Fruit fly (Drosophila melanogaster) whole organism, embryonic: ENCODE results near the gene anchor.

Experiments
- Ada2b ChIP-seq: fragments of 200-800 bp; sonication (Bioruptor generic); IDR thresholded peaks from 2 replicates; pipeline ENCODE4 v1.3.6; 2022; ENCODE audit warnings: missing biosample characterization, missing genetic modification characterization
- Atf-2 ChIP-seq: fragments of 200-800 bp; sonication (Bioruptor generic); optimal IDR thresholded peaks from 2 replicates; lab custom pipeline; 2016; ENCODE audit warnings: missing biosample characterization, missing genetic modification characterization
- Atf6 ChIP-seq: fragments of 200-800 bp; sonication (Bioruptor generic); IDR thresholded peaks from 2 replicates; pipeline ENCODE4 v1.3.6; 2022; ENCODE audit warnings: missing biosample characterization, missing genetic modification characterization
- B-H2 ChIP-seq: fragments of 200-800 bp; sonication (Bioruptor generic); optimal IDR thresholded peaks from 2 replicates; lab custom pipeline; 2018; ENCODE audit warnings: missing biosample characterization, mild to moderate bottlenecking, missing genetic modification characterization
- C15 ChIP-seq: fragments of 200-800 bp; sonication (Bioruptor generic); IDR thresholded peaks from 3 replicates; pipeline ENCODE4 v1.3.6; 2022; ENCODE audit warnings: missing biosample characterization, missing genetic modification characterization
- CG11504 ChIP-seq: fragments of 200-800 bp; sonication (Bioruptor generic); optimal IDR thresholded peaks from 3 replicates; lab custom pipeline; 2019; ENCODE audit warnings: missing biosample characterization, mild to moderate bottlenecking, missing genetic modification characterization, moderate library complexity
- CG12744 ChIP-seq: fragments of 200-800 bp; sonication (Bioruptor generic); optimal IDR thresholded peaks from 2 replicates; lab custom pipeline; 2016; ENCODE audit warnings: missing biosample characterization, missing genetic modification characterization
- CG15601 ChIP-seq: fragments of 200-800 bp; sonication (Bioruptor generic); optimal IDR thresholded peaks from 3 replicates; lab custom pipeline; 2019; ENCODE audit warnings: missing biosample characterization, mild to moderate bottlenecking, missing genetic modification characterization, moderate library complexity
- CG17361 ChIP-seq: fragments of 200-800 bp; sonication (Bioruptor generic); IDR thresholded peaks from 3 replicates; pipeline ENCODE4 v1.3.6; 2022; ENCODE audit warnings: missing biosample characterization, missing genetic modification characterization
- CG17568 ChIP-seq: fragments of 200-800 bp; sonication (Bioruptor generic); optimal IDR thresholded peaks from 2 replicates; lab custom pipeline; 2018; ENCODE audit warnings: missing biosample characterization, mild to moderate bottlenecking, missing genetic modification characterization, moderate library complexity
- CG30020 ChIP-seq: fragments of 200-800 bp; optimal IDR thresholded peaks from 2 replicates; lab custom pipeline; 2019; ENCODE audit warnings: missing biosample characterization, mild to moderate bottlenecking, missing genetic modification characterization, moderate library complexity
- CG31388 ChIP-seq: fragments of 200-800 bp; sonication (Bioruptor generic); optimal IDR thresholded peaks from 2 replicates; lab custom pipeline; 2016; ENCODE audit warnings: missing biosample characterization, missing genetic modification characterization
- CG32772 ChIP-seq: fragments of 200-800 bp; sonication (Bioruptor generic); IDR thresholded peaks from 2 replicates; pipeline ENCODE4 v1.3.6; 2022; ENCODE audit warnings: missing biosample characterization, missing genetic modification characterization
- CG3847 ChIP-seq: fragments of 200-800 bp; sonication (Bioruptor generic); IDR thresholded peaks from 2 replicates; pipeline ENCODE4 v1.3.6; 2022; ENCODE audit warnings: missing biosample characterization, missing genetic modification characterization
- CG6254 ChIP-seq: fragments of 200-800 bp; sonication (Bioruptor generic); optimal IDR thresholded peaks from 3 replicates; lab custom pipeline; 2017; ENCODE audit warnings: mild to moderate bottlenecking, missing biosample characterization, missing genetic modification reagents, missing genetic modification characterization
- CG6791 ChIP-seq: fragments of 200-800 bp; sonication (Bioruptor generic); IDR thresholded peaks from 3 replicates; pipeline ENCODE4 v1.3.6; 2022; ENCODE audit warnings: missing biosample characterization, missing genetic modification characterization; ENCODE audit not compliant: partially characterized antibody
- CG6813 ChIP-seq: fragments of 200-800 bp; sonication (Bioruptor generic); optimal IDR thresholded peaks from 2 replicates; lab custom pipeline; 2017; ENCODE audit warnings: missing biosample characterization, missing genetic modification characterization, mild to moderate bottlenecking, moderate library complexity, missing genetic modification reagents
- CG7928 ChIP-seq: fragments of 200-800 bp; sonication (Bioruptor generic); optimal IDR thresholded peaks from 2 replicates; lab custom pipeline; 2017; ENCODE audit warnings: missing biosample characterization, mild to moderate bottlenecking, missing genetic modification characterization
- CG9437 ChIP-seq: fragments of 200-800 bp; sonication (Bioruptor generic); optimal IDR thresholded peaks from 2 replicates; lab custom pipeline; 2018; ENCODE audit warnings: missing biosample characterization, mild to moderate bottlenecking, missing genetic modification characterization
- Chrac-16 ChIP-seq: fragments of 200-800 bp; sonication (Bioruptor generic); optimal IDR thresholded peaks from 3 replicates; lab custom pipeline; 2016; ENCODE audit warnings: missing biosample characterization, missing genetic modification characterization
- Dip3 ChIP-seq: fragments of 200-800 bp; sonication (Bioruptor generic); optimal IDR thresholded peaks from 3 replicates; lab custom pipeline; 2016; ENCODE audit warnings: missing biosample characterization, missing genetic modification characterization
- Dp ChIP-seq: fragments of 200-800 bp; sonication (Bioruptor generic); optimal IDR thresholded peaks from 2 replicates; lab custom pipeline; 2018; ENCODE audit warnings: missing biosample characterization, mild to moderate bottlenecking, missing genetic modification characterization, moderate library complexity
- Gug ChIP-seq: fragments of 200-800 bp; sonication (Bioruptor generic); IDR thresholded peaks from 4 replicates; pipeline ENCODE4 v1.3.6; 2022; ENCODE audit warnings: missing biosample characterization, missing genetic modification characterization
- HLH3B ChIP-seq: fragments of 200-800 bp; sonication (Bioruptor generic); IDR thresholded peaks from 2 replicates; pipeline ENCODE4 v1.3.6; 2022; ENCODE audit warnings: missing biosample characterization, missing genetic modification characterization
- Hr39 ChIP-seq: fragments of >200 bp; optimal IDR thresholded peaks from 2 replicates; lab custom pipeline; 2017
- Hsf ChIP-seq: fragments of 200-800 bp; sonication (Bioruptor generic); optimal IDR thresholded peaks from 3 replicates; lab custom pipeline; 2016; ENCODE audit warnings: missing biosample characterization, missing genetic modification characterization
- MTF-1 ChIP-seq: fragments of 200-800 bp; sonication (Bioruptor generic); optimal IDR thresholded peaks from 2 replicates; lab custom pipeline; 2018; ENCODE audit warnings: missing biosample characterization, mild to moderate bottlenecking, missing genetic modification characterization, borderline replicate concordance
- Neu2 ChIP-seq: fragments of 200-800 bp; sonication (Bioruptor generic); optimal IDR thresholded peaks from 3 replicates; lab custom pipeline; 2016; ENCODE audit warnings: missing biosample characterization, missing genetic modification characterization, borderline replicate concordance
- Ptx1 ChIP-seq: fragments of 200-800 bp; sonication (Bioruptor generic); IDR thresholded peaks from 2 replicates; pipeline ENCODE4 v1.3.6; 2022; ENCODE audit warnings: missing biosample characterization, missing genetic modification characterization
- Rx ChIP-seq: fragments of 200-800 bp; sonication (Bioruptor generic); IDR thresholded peaks from 2 replicates; pipeline ENCODE4 v1.3.6; 2022; ENCODE audit warnings: missing biosample characterization, missing genetic modification characterization
- Scr ChIP-seq: fragments of 200-800 bp; sonication (Bioruptor generic); IDR thresholded peaks from 2 replicates; pipeline ENCODE4 v1.3.6; 2022; ENCODE audit warnings: missing biosample characterization, missing genetic modification characterization; ENCODE audit not compliant: partially characterized antibody
- Side ChIP-seq: fragments of 200-800 bp; sonication (Bioruptor generic); optimal IDR thresholded peaks from 2 replicates; lab custom pipeline; 2016; ENCODE audit warnings: missing biosample characterization, missing genetic modification characterization
- Tbp ChIP-seq: fragments of >200 bp; optimal IDR thresholded peaks from 2 replicates; lab custom pipeline; 2018; ENCODE audit warnings: missing biosample characterization, missing genetic modification characterization
- Trl ChIP-seq, 3 experiments: fragments of >200 bp in 2 of 3; fragments of 200-800 bp in 1 of 3; sonication (Bioruptor generic) in 1 of 3; optimal IDR thresholded peaks; 2 replicates in 1 of 3; 3 replicates in 2 of 3; lab custom pipeline; 2016 to 2017; ENCODE audit warnings: missing biosample characterization in 1 of 3, missing genetic modification characterization in 1 of 3
- ato ChIP-seq: fragments of 200-800 bp; sonication (Bioruptor generic); IDR thresholded peaks from 2 replicates; pipeline ENCODE4 v1.3.6; 2022; ENCODE audit warnings: missing biosample characterization, missing genetic modification characterization; ENCODE audit not compliant: partially characterized antibody
- bab2 ChIP-seq: fragments of 200-800 bp; sonication (Bioruptor generic); optimal IDR thresholded peaks from 2 replicates; lab custom pipeline; 2016; ENCODE audit warnings: missing biosample characterization, missing genetic modification characterization
- disco-r ChIP-seq: fragments of 200-800 bp; sonication (Bioruptor generic); optimal IDR thresholded peaks from 2 replicates; lab custom pipeline; 2016; ENCODE audit warnings: missing biosample characterization, missing genetic modification characterization
- dmrt11E ChIP-seq: fragments of 200-800 bp; sonication (Bioruptor generic); optimal IDR thresholded peaks from 3 replicates; lab custom pipeline; 2018; ENCODE audit warnings: missing biosample characterization, mild to moderate bottlenecking, missing genetic modification characterization, moderate library complexity
- ftz-f1 ChIP-seq: fragments of 200-800 bp; sonication (Bioruptor generic); optimal IDR thresholded peaks from 2 replicates; lab custom pipeline; 2016; ENCODE audit warnings: missing biosample characterization, missing genetic modification characterization
- fu2 ChIP-seq: fragments of 200-800 bp; sonication (Bioruptor generic); optimal IDR thresholded peaks from 2 replicates; lab custom pipeline; 2016; ENCODE audit warnings: missing biosample characterization, missing genetic modification characterization
- gce ChIP-seq: fragments of 200-800 bp; sonication (Bioruptor generic); IDR thresholded peaks from 3 replicates; pipeline ENCODE4 v1.3.6; 2022; ENCODE audit warnings: missing biosample characterization, missing genetic modification characterization
- gsb ChIP-seq: fragments of 200-800 bp; sonication (Bioruptor generic); IDR thresholded peaks from 2 replicates; pipeline ENCODE4 v1.3.6; 2022; ENCODE audit warnings: missing biosample characterization, missing genetic modification characterization
- hkb ChIP-seq, 2 experiments: fragments of 200-800 bp in 1 of 2; fragments of >200 bp in 1 of 2; sonication (Bioruptor generic) in 1 of 2; IDR thresholded peaks in 1 of 2; optimal IDR thresholded peaks in 1 of 2; 2 replicates each; pipeline versions ENCODE4 v1.3.6 to Lab custom; 2017 to 2022; ENCODE audit warnings: missing biosample characterization in 1 of 2, missing genetic modification characterization in 1 of 2
- mam ChIP-seq: fragments of 200-800 bp; sonication (Bioruptor generic); optimal IDR thresholded peaks from 3 replicates; lab custom pipeline; 2016; ENCODE audit warnings: missing biosample characterization, missing genetic modification characterization
- rib ChIP-seq: fragments of 200-800 bp; sonication (Bioruptor generic); IDR thresholded peaks from 2 replicates; pipeline ENCODE4 v1.3.6; 2022; ENCODE audit warnings: missing biosample characterization, missing genetic modification characterization
- schlank ChIP-seq: fragments of 200-800 bp; sonication (Bioruptor generic); optimal IDR thresholded peaks from 2 replicates; lab custom pipeline; 2018; ENCODE audit warnings: missing biosample characterization, mild to moderate bottlenecking, missing genetic modification characterization
- slbo ChIP-seq: fragments of 200-800 bp; sonication (Bioruptor generic); IDR thresholded peaks from 2 replicates; pipeline ENCODE4 v1.3.6; 2022; ENCODE audit warnings: missing biosample characterization, missing genetic modification characterization
- twi ChIP-seq: fragments of 200-800 bp; optimal IDR thresholded peaks from 2 replicates; lab custom pipeline; 2019; ENCODE audit warnings: missing biosample characterization, mild to moderate bottlenecking, missing genetic modification characterization, moderate library complexity
- tx ChIP-seq: fragments of 200-800 bp; sonication (Bioruptor generic); optimal IDR thresholded peaks from 2 replicates; lab custom pipeline; 2016; ENCODE audit warnings: missing biosample characterization, missing genetic modification characterization

Gene anchor

dm6 chr3L:17668945-17669779 is 47.5 kb downstream of the anchor start, which contains the start of gene Crtc (continued):
- TF ChIP-seq CG11504 (peak; percentile 35), Dp (GFP tag; lab: Kevin White, UChicago) (peak; percentile 76), CG31388 (GFP tag; lab: Kevin White, UChicago) (no peak), Hsf (GFP tag; lab: Kevin White, UChicago) (no peak), rib (0 out of 2 replicates have a peak, but pooled peaks have one; percentile 43), CG6254 (GFP tag; lab: Kevin White, UChicago) (no peak), Trl (optimal IDR thresholded peaks at IDR 0.05; lab: Kevin White, UChicago) (peak; percentile 23 to 42), Trl (GFP tag; optimal IDR thresholded peaks at IDR 0.05; lab: Kevin White, UChicago) (no peak), ftz-f1 (no peak), Hr39 (lab: Kevin White, UChicago) (no peak), bab2 (GFP tag; lab: Kevin White, UChicago) (no peak), CG6813 (GFP tag; lab: Kevin White, UChicago) (no peak), Rx (GFP tag; lab: Robert Waterston, UW) (no peak; the same call in 1 of the 2 replicates), Atf6 (GFP tag; lab: Robert Waterston, UW) (no peak), gsb (GFP tag; lab: Robert Waterston, UW) (no peak), fu2 (GFP tag; lab: Kevin White, UChicago) (no peak), gce (GFP tag; lab: Robert Waterston, UW) (no peak), MTF-1 (GFP tag; lab: Kevin White, UChicago) (no peak), CG30020 (tag; lab: Kevin White, UChicago) (no peak), mam (GFP tag; lab: Kevin White, UChicago) (peak; percentile 21), Side (GFP tag; lab: Kevin White, UChicago) (no peak), CG17361 (GFP tag; lab: Robert Waterston, UW) (peak; percentile 44; the same call in 1 of the 3 replicates), CG7928 (GFP tag; lab: Kevin White, UChicago) (peak; percentile 79), schlank (tag; lab: Kevin White, UChicago) (no peak), CG3847 (peak; percentile 51), Chrac-16 (no peak), B-H2 (no peak), tx (GFP tag; lab: Kevin White, UChicago) (no peak), hkb (optimal IDR thresholded peaks at IDR 0.05; lab: Kevin White, UChicago) (no peak), hkb (GFP tag; IDR thresholded peaks at IDR 0.05; lab: Robert Waterston, UW) (no peak), Ptx1 (GFP tag; lab: Robert Waterston, UW) (peak; percentile 29; the same call in 1 of the 2 replicates), Gug (no peak), CG9437 (GFP tag; lab: Kevin White, UChicago) (no peak), twi (tag; lab: Kevin White, UChicago) (no peak), dmrt11E (tag; lab: Kevin White, UChicago) (no peak), Dip3 (GFP tag; lab: Kevin White, UChicago) (no peak), CG12744 (GFP tag; lab: Kevin White, UChicago) (peak; percentile 18), ato (GFP tag; lab: Robert Waterston, UW) (peak; percentile 87), Scr (GFP tag; lab: Robert Waterston, UW) (peak; percentile 64), CG32772 (GFP tag; lab: Robert Waterston, UW) (no peak), Atf-2 (GFP tag; lab: Kevin White, UChicago) (no peak), Tbp (GFP tag; lab: Kevin White, UChicago) (no peak), disco-r (GFP tag; lab: Kevin White, UChicago) (no peak), CG17568 (GFP tag; lab: Kevin White, UChicago) (peak; percentile 30), Ada2b (GFP tag; lab: Robert Waterston, UW) (no peak), HLH3B (GFP tag; lab: Robert Waterston, UW) (no peak), C15 (no peak), Neu2 (GFP tag; lab: Kevin White, UChicago) (no peak), CG6791 (GFP tag; lab: Robert Waterston, UW) (peak; percentile 82), CG15601 (tag; lab: Kevin White, UChicago) (no peak), slbo (GFP tag; lab: Robert Waterston, UW) (peak; percentile 40; the same call in 1 of the 2 replicates)
